Worm (Caenorhabditis elegans) whole organism, L1 larva: Measurements from ENCODE around the gene nog-1.

ENCODE experiments used
- C04F5.9 ChIP-seq: sonication (generic microtip); optimal IDR thresholded peaks from 2 replicates; lab custom pipeline; 2016; ENCODE audit warnings: missing genetic modification characterization, missing compliant biosample characterization
- F16B12.6 ChIP-seq: fragments of 150-350 bp; optimal IDR thresholded peaks from 2 replicates; lab custom pipeline; 2014; ENCODE audit warnings: missing biosample characterization, missing genetic modification characterization
- aha-1 ChIP-seq: fragments of 150-350 bp; optimal IDR thresholded peaks from 2 replicates; lab custom pipeline; 2014; ENCODE audit warnings: missing biosample characterization, missing genetic modification characterization
- aly-2 ChIP-seq: fragments of 150-350 bp; optimal IDR thresholded peaks from 2 replicates; lab custom pipeline; 2014; ENCODE audit warnings: missing biosample characterization, missing genetic modification characterization
- blmp-1 ChIP-seq: fragments of 150-350 bp; optimal IDR thresholded peaks from 2 replicates; lab custom pipeline; 2014; ENCODE audit warnings: missing biosample characterization, missing genetic modification characterization
- dsc-1 ChIP-seq: sonication (generic microtip); optimal IDR thresholded peaks from 2 replicates; lab custom pipeline; 2016; ENCODE audit warnings: mild to moderate bottlenecking, missing genetic modification characterization, missing compliant biosample characterization
- efl-1 ChIP-seq, 4 experiments: fragments of 150-350 bp; optimal IDR thresholded peaks in 3 of 4; peaks in 1 of 4; 1 replicate in 1 of 4; 2 replicates in 3 of 4; lab custom pipeline; 2014; ENCODE audit warnings: missing biosample characterization in 2 of 4, missing genetic modification characterization in 2 of 4, missing genetic modification reagents in 2 of 4
- egl-27 ChIP-seq, 2 experiments: fragments of 150-350 bp in 1 of 2; sonication (generic microtip); optimal IDR thresholded peaks; 3 replicates each; lab custom pipeline; 2017 to 2018; ENCODE audit warnings: missing biosample characterization in 2 of 2, missing genetic modification characterization in 2 of 2, missing genetic modification reagents in 2 of 2
- elt-2 ChIP-seq: sonication (generic microtip); optimal IDR thresholded peaks from 2 replicates; lab custom pipeline; 2016; ENCODE audit warnings: missing genetic modification characterization, mild to moderate bottlenecking, inconsistent platforms, missing compliant biosample characterization, missing genetic modification reagents
- elt-3 ChIP-seq, 6 experiments: fragments of 150-350 bp in 1 of 6; sonication (generic microtip); optimal IDR thresholded peaks; 2 replicates each; lab custom pipeline; 2017 to 2018; ENCODE audit warnings: missing biosample characterization in 6 of 6, missing genetic modification characterization in 6 of 6, inconsistent platforms in 1 of 6
- fkh-4 ChIP-seq: sonication (generic microtip); optimal IDR thresholded peaks from 2 replicates; lab custom pipeline; 2016; ENCODE audit warnings: missing compliant biosample characterization, missing genetic modification characterization, borderline replicate concordance
- grh-1 ChIP-seq: fragments of 200-800 bp; sonication (Bioruptor generic); IDR thresholded peaks from 2 replicates; pipeline ENCODE4 v1.3.6; 2022; ENCODE audit warnings: missing genetic modification reagents, missing genetic modification characterization, missing compliant biosample characterization
- hpl-2 ChIP-seq: fragments of 150-350 bp; optimal IDR thresholded peaks from 2 replicates; lab custom pipeline; 2014; ENCODE audit warnings: missing biosample characterization, missing genetic modification reagents, missing genetic modification characterization
- isw-1 ChIP-seq: fragments of 200-800 bp; sonication (Bioruptor generic); IDR thresholded peaks from 2 replicates; pipeline ENCODE4 v1.3.6; 2022; ENCODE audit warnings: missing genetic modification characterization, missing compliant biosample characterization
- lin-13 ChIP-seq: fragments of 150-350 bp; optimal IDR thresholded peaks from 2 replicates; lab custom pipeline; 2014; ENCODE audit warnings: missing biosample characterization, missing genetic modification reagents, missing genetic modification characterization
- lin-14 ChIP-seq: fragments of 200-800 bp; sonication (Bioruptor generic); optimal IDR thresholded peaks from 2 replicates; lab custom pipeline; 2018; ENCODE audit warnings: mild to moderate bottlenecking, missing genetic modification characterization, moderate library complexity, missing compliant biosample characterization
- lir-3 ChIP-seq: sonication (generic microtip); optimal IDR thresholded peaks from 2 replicates; lab custom pipeline; 2016; ENCODE audit warnings: mild to moderate bottlenecking, missing genetic modification characterization, moderate library complexity, missing compliant biosample characterization; ENCODE audit not compliant: poor library complexity
- mdl-1 ChIP-seq, 2 experiments: fragments of 150-350 bp; optimal IDR thresholded peaks; 2 replicates each; lab custom pipeline; 2014 to 2017; ENCODE audit warnings: missing biosample characterization in 2 of 2, missing genetic modification characterization in 2 of 2, inconsistent platforms in 1 of 2
- mef-2 ChIP-seq: fragments of 150-350 bp; optimal IDR thresholded peaks from 2 replicates; lab custom pipeline; 2014; ENCODE audit warnings: missing biosample characterization, missing genetic modification characterization
- nhr-19 ChIP-seq: fragments of 200-800 bp; sonication (Bioruptor generic); conservative IDR thresholded peaks from 2 replicates; pipeline ENCODE4 v1.3.6; 2022; ENCODE audit warnings: missing genetic modification characterization, missing compliant biosample characterization
- nhr-237 ChIP-seq: fragments of 150-350 bp; optimal IDR thresholded peaks from 2 replicates; lab custom pipeline; 2014; ENCODE audit warnings: missing biosample characterization, missing genetic modification characterization
- nhr-28 ChIP-seq: fragments of 150-350 bp; optimal IDR thresholded peaks from 2 replicates; lab custom pipeline; 2014; ENCODE audit warnings: missing biosample characterization, missing genetic modification characterization
- nhr-71 ChIP-seq: sonication (generic microtip); optimal IDR thresholded peaks from 2 replicates; lab custom pipeline; 2016; ENCODE audit warnings: mild to moderate bottlenecking, missing genetic modification characterization, moderate library complexity, missing compliant biosample characterization
- rnt-1 ChIP-seq: sonication (generic microtip); optimal IDR thresholded peaks from 2 replicates; lab custom pipeline; 2016; ENCODE audit warnings: mild to moderate bottlenecking, missing genetic modification characterization, moderate library complexity, missing compliant biosample characterization
- sup-37 ChIP-seq: fragments of 200-800 bp; sonication (Bioruptor generic); optimal IDR thresholded peaks from 2 replicates; lab custom pipeline; 2018; ENCODE audit warnings: mild to moderate bottlenecking, missing genetic modification characterization, missing compliant biosample characterization
- swsn-7 ChIP-seq: sonication (generic microtip); optimal IDR thresholded peaks from 2 replicates; lab custom pipeline; 2016; ENCODE audit warnings: missing genetic modification characterization, missing compliant biosample characterization
- tbx-2 ChIP-seq: sonication (generic microtip); optimal IDR thresholded peaks from 2 replicates; lab custom pipeline; 2016; ENCODE audit warnings: missing genetic modification characterization, missing compliant biosample characterization
- unc-130 ChIP-seq: fragments of 150-350 bp; optimal IDR thresholded peaks from 2 replicates; lab custom pipeline; 2017; ENCODE audit warnings: missing biosample characterization, missing genetic modification characterization, inconsistent platforms
- unc-86 ChIP-seq: sonication (generic microtip); optimal IDR thresholded peaks from 2 replicates; lab custom pipeline; 2016; ENCODE audit warnings: missing genetic modification characterization, missing compliant biosample characterization
- unc-98 ChIP-seq: fragments of 200-800 bp; sonication (Bioruptor generic); IDR thresholded peaks from 2 replicates; pipeline ENCODE4 v1.3.6; 2022; ENCODE audit warnings: missing genetic modification characterization, missing compliant biosample characterization
- vab-15 ChIP-seq: sonication (generic microtip); optimal IDR thresholded peaks from 2 replicates; lab custom pipeline; 2017; ENCODE audit warnings: missing genotype, mild to moderate bottlenecking, missing genetic modification characterization, missing compliant biosample characterization
- xbp-1 ChIP-seq: sonication (generic microtip); optimal IDR thresholded peaks from 2 replicates; lab custom pipeline; 2016; ENCODE audit warnings: missing genetic modification characterization, missing compliant biosample characterization

The nog-1 gene

ce11 chrIV:385150-385937, 8.3 kb upstream of the nog-1 start, which contains the start of gene rps-24 (continued):
- TF ChIP-seq blmp-1 (tag; lab: Kevin White, UChicago) (peak; percentile 78), rnt-1 (tag; lab: Kevin White, UChicago) (peak; percentile 97), hpl-2 (GFP tag; lab: Kevin White, UChicago) (peak; percentile 22), nhr-237 (tag; lab: Kevin White, UChicago) (peak; percentile 73), elt-3 (tag; optimal IDR thresholded peaks at IDR 0.05; lab: Kevin White, UChicago) (peak in 3 of 6 experiments; percentile 39 to 80 (median 73)), lin-14 (peak; percentile 91), isw-1 (GFP tag; lab: Robert Waterston, UW) (peak; percentile 99), unc-98 (GFP tag; lab: Robert Waterston, UW) (peak; percentile 96), C04F5.9 (peak; percentile 81), swsn-7 (tag; lab: Kevin White, UChicago) (peak; percentile 93), fkh-4 (tag; lab: Kevin White, UChicago) (peak; percentile 76), efl-1 (optimal IDR thresholded peaks at IDR 0.05; lab: Kevin White, UChicago) (peak; percentile 86 to 93), efl-1 (GFP tag; optimal IDR thresholded peaks at IDR 0.05 in 1 of 2; lab: Kevin White, UChicago) (peak; percentile 74 to 98), egl-27 (tag; optimal IDR thresholded peaks at IDR 0.05; lab: Kevin White, UChicago) (peak in 1 of 2 experiments; percentile 32), nhr-19 (peak; percentile 96), lir-3 (peak; percentile 92), lin-13 (peak; percentile 87), unc-86 (tag; lab: Kevin White, UChicago) (peak; percentile 93), mdl-1 (tag; optimal IDR thresholded peaks at IDR 0.05; lab: Kevin White, UChicago) (peak in 1 of 2 experiments; percentile 84), mef-2 (tag; lab: Kevin White, UChicago) (peak; percentile 5), unc-130 (tag; lab: Kevin White, UChicago) (peak; percentile 85), F16B12.6 (tag; lab: Kevin White, UChicago) (peak; percentile 63), sup-37 (GFP tag; lab: Kevin White, UChicago) (peak; percentile 7), elt-2 (tag; lab: Kevin White, UChicago) (peak; percentile 39), vab-15 (tag; lab: Kevin White, UChicago) (peak; percentile 83), dsc-1 (peak; percentile 85)

DNA sequence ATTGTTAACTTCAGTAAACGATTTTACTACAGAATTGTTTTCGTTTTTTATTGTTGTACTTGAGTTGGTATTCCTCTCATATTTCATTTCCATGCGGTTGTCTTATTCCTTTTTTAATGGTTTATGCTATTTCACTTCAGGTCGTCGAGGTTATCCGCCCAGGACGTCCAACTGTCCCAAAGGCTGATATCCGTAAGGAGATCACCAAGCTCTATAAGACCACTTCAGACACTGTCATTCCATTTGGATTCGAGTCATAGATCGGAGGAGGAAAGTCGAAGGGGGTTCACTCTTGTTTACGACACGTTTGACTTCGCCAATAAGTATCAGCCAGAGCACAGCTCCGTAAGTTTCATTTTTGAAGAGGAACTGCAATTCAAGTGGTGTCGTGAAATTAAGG, 7.1 kb upstream of the nog-1 start, which contains the start of gene T07A9.14:
TSS of gene T07A9.14 (plus strand) at position 124 of the 400 bp plus-strand sequence.
- TF ChIP-seq isw-1 (GFP tag; lab: Robert Waterston, UW): no peak
- no peak for TF ChIP-seq elt-3 (tag; optimal IDR thresholded peaks at IDR 0.05; lab: Kevin White, UChicago)
- no peak for TF ChIP-seq blmp-1 (tag; lab: Kevin White, UChicago)
- TF ChIP-seq dsc-1: no peak
- no peak for TF ChIP-seq grh-1
- no peak for TF ChIP-seq egl-27 (tag; optimal IDR thresholded peaks at IDR 0.05; lab: Kevin White, UChicago)
- no peak for TF ChIP-seq aly-2 (tag; lab: Kevin White, UChicago)
- TF ChIP-seq hpl-2 (GFP tag; lab: Kevin White, UChicago): no peak
- TF ChIP-seq C04F5.9: no peak
- TF ChIP-seq lin-13: no peak
- no peak for TF ChIP-seq nhr-28 (tag; lab: Kevin White, UChicago)
- TF ChIP-seq elt-2 (tag; lab: Kevin White, UChicago): no peak
- TF ChIP-seq tbx-2 (tag; lab: Kevin White, UChicago): no peak
- TF ChIP-seq aha-1 (tag; lab: Kevin White, UChicago): no peak
- no peak for TF ChIP-seq xbp-1 (tag; lab: Kevin White, UChicago)

DNA sequence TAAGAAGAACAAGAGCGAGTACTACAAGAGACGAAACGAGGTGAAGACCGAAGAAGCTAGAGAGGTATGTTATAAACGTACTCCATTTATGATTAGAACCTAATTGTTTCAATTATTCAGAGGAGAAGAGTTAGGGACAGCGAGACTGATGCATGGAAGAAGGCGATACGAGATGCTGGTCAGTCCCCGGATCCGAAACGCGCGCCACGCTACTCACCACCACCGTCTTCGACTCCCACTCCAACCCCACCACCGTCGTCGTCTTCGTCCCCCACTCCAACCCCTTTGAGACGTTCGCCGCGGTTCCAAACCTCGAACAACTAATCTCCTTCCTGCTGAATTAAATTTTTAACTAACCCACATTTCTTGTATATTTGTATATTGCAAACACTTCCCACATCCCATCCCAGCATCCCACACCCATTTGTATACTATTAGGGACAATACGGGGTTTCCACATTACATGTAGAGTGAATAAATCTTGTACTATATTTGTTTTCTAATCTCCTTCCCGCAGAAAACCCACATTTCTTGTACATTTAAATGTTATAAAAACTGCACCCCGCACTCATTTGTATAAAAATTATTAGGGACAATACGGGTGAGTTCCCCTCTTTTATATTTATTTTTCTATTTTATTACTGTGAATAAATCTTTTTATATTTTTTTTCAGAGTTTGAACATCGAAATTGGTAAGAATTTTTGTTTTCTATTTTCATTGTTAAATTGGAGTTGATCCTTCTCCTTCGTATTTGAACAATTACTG, 6.2 kb upstream of the nog-1 start:
- TF ChIP-seq efl-1 (optimal IDR thresholded peaks at IDR 0.05; lab: Kevin White, UChicago) (no peak), efl-1 (GFP tag; optimal IDR thresholded peaks at IDR 0.05 in 1 of 2; lab: Kevin White, UChicago) (peak in 1 of 2 experiments; percentile 10), nhr-71 (tag; lab: Kevin White, UChicago) (no peak)
